Fruit fly (Drosophila melanogaster): ENCODE measurements around the gene jvl.

- TF ChIP-seq dsx (GFP tag; optimal IDR thresholded peaks at IDR 0.05; ENCODE audit: poor library complexity, severe bottlenecking) (peak; percentile 98), svp (GFP tag) (peak; percentile 74), CG8632 (GFP tag; optimal IDR thresholded peaks at IDR 0.05) (no peak), CG11902 (GFP tag; optimal IDR thresholded peaks at IDR 0.05) (no peak), salr (GFP tag; optimal IDR thresholded peaks at IDR 0.05) (no peak), Ets96B (tag; optimal IDR thresholded peaks at IDR 0.05) (peak; percentile 30)
Observed at dm6 chr3R:14739088-14739487, 2.3 kb upstream of the jvl start.

All from whole organism, prepupa.